Worm (Caenorhabditis elegans) whole organism, L4 larva: ENCODE data around the gene R07B1.6.

Experiments
- F10B5.3 ChIP-seq: sonication (generic microtip); optimal IDR thresholded peaks from 2 replicates; lab custom pipeline; 2016; ENCODE audit warnings: mild to moderate bottlenecking, missing genetic modification characterization, missing compliant biosample characterization
- F37D6.2 ChIP-seq: sonication (generic microtip); optimal IDR thresholded peaks from 2 replicates; lab custom pipeline; 2016; ENCODE audit warnings: mild to moderate bottlenecking, missing genetic modification characterization, missing compliant biosample characterization
- F44E2.7 ChIP-seq: fragments of 200-800 bp; sonication (Bioruptor generic); IDR thresholded peaks from 2 replicates; pipeline ENCODE4 v2.1.2; 2022; ENCODE audit warnings: missing genetic modification characterization, missing compliant biosample characterization
- F49E8.2 ChIP-seq: sonication (generic microtip); optimal IDR thresholded peaks from 2 replicates; lab custom pipeline; 2016; ENCODE audit warnings: missing compliant biosample characterization, mild to moderate bottlenecking, missing genetic modification characterization, borderline replicate concordance
- R02D3.7 ChIP-seq: fragments of 150-350 bp; sonication (generic microtip); optimal IDR thresholded peaks from 3 replicates; lab custom pipeline; 2014; ENCODE audit warnings: missing biosample characterization, missing genetic modification characterization
- Y48G9A.11 ChIP-seq: fragments of 200-800 bp; sonication (Bioruptor generic); IDR thresholded peaks from 2 replicates; pipeline ENCODE4 v1.3.6; 2022; ENCODE audit warnings: missing genetic modification reagents, missing genetic modification characterization, missing compliant biosample characterization
- Y5F2A.4 ChIP-seq: fragments of 200-800 bp; sonication (Bioruptor generic); optimal IDR thresholded peaks from 2 replicates; lab custom pipeline; 2018; ENCODE audit warnings: mild to moderate bottlenecking, missing genetic modification characterization, missing compliant biosample characterization
- Y75B8A.6 ChIP-seq: fragments of 200-800 bp; sonication (Bioruptor generic); IDR thresholded peaks from 2 replicates; pipeline ENCODE4 v1.3.6; 2022; ENCODE audit warnings: missing genetic modification reagents, missing genetic modification characterization, missing compliant biosample characterization
- ZK337.2 ChIP-seq: fragments of 200-800 bp; sonication (Bioruptor generic); IDR thresholded peaks from 2 replicates; pipeline ENCODE4 v1.3.6; 2022; ENCODE audit warnings: missing genetic modification reagents, missing genetic modification characterization, missing compliant biosample characterization
- ama-1 ChIP-seq: fragments of 150-350 bp; optimal IDR thresholded peaks from 2 replicates; lab custom pipeline; 2014; ENCODE audit warnings: inconsistent platforms, mixed read lengths
- arid-1 ChIP-seq: fragments of 200-800 bp; sonication (Bioruptor generic); conservative IDR thresholded peaks from 2 replicates; pipeline ENCODE4 v1.3.6; 2022; ENCODE audit warnings: missing genetic modification reagents, missing genetic modification characterization, missing compliant biosample characterization
- attf-4 ChIP-seq: sonication (generic microtip); optimal IDR thresholded peaks from 3 replicates; lab custom pipeline; 2017; ENCODE audit warnings: missing biosample characterization, missing genetic modification characterization
- ceh-28 ChIP-seq: fragments of 150-350 bp; optimal IDR thresholded peaks from 2 replicates; lab custom pipeline; 2014; ENCODE audit warnings: missing biosample characterization, missing genetic modification reagents, missing genetic modification characterization
- ceh-44 ChIP-seq: fragments of 200-800 bp; sonication (Bioruptor generic); IDR thresholded peaks from 2 replicates; pipeline ENCODE4 v1.3.6; 2022; ENCODE audit warnings: missing genetic modification reagents, missing genetic modification characterization, missing compliant biosample characterization
- ceh-62 ChIP-seq: sonication (generic microtip); optimal IDR thresholded peaks from 2 replicates; lab custom pipeline; 2017; ENCODE audit warnings: missing biosample characterization, missing genetic modification characterization
- cey-2 ChIP-seq: sonication (generic microtip); optimal IDR thresholded peaks from 3 replicates; lab custom pipeline; 2017; ENCODE audit warnings: missing genetic modification characterization, mild to moderate bottlenecking, missing compliant biosample characterization, antibody characterized with exemption, borderline replicate concordance; ENCODE audit not compliant: insufficient read depth
- daf-12 ChIP-seq: fragments of 150-350 bp; optimal IDR thresholded peaks from 2 replicates; lab custom pipeline; 2014; ENCODE audit warnings: missing biosample characterization, missing genetic modification reagents, missing genetic modification characterization
- daf-16 ChIP-seq, 3 experiments: sonication (generic microtip); optimal IDR thresholded peaks; 2 replicates each; lab custom pipeline; 2016 to 2017; ENCODE audit warnings: missing genetic modification characterization in 3 of 3, missing genetic modification reagents in 3 of 3, mild to moderate bottlenecking in 2 of 3, missing compliant biosample characterization in 2 of 3, missing biosample characterization in 1 of 3, moderate library complexity in 1 of 3
- dmd-6 ChIP-seq: fragments of 200-800 bp; sonication (Bioruptor generic); IDR thresholded peaks from 2 replicates; pipeline ENCODE4 v1.3.6; 2022; ENCODE audit warnings: missing genetic modification reagents, missing genetic modification characterization, missing compliant biosample characterization
- dmd-9 ChIP-seq: fragments of 200-800 bp; sonication (Bioruptor generic); IDR thresholded peaks from 2 replicates; pipeline ENCODE4 v1.3.6; 2022; ENCODE audit warnings: missing genetic modification reagents, missing genetic modification characterization, missing compliant biosample characterization
- fkh-10 ChIP-seq: fragments of 150-350 bp; optimal IDR thresholded peaks from 2 replicates; lab custom pipeline; 2014; ENCODE audit warnings: missing biosample characterization, missing genetic modification reagents, missing genetic modification characterization
- hif-1 ChIP-seq, 2 experiments: sonication (generic microtip); optimal IDR thresholded peaks; 2 replicates each; lab custom pipeline; 2016 to 2017; ENCODE audit warnings: missing compliant biosample characterization in 2 of 2, missing genetic modification characterization in 2 of 2, missing genetic modification reagents in 2 of 2, missing genotype in 2 of 2, mild to moderate bottlenecking in 1 of 2
- hlh-11 ChIP-seq: fragments of 200-800 bp; sonication (Bioruptor generic); optimal IDR thresholded peaks from 2 replicates; lab custom pipeline; 2018; ENCODE audit warnings: mild to moderate bottlenecking, missing genetic modification characterization, missing compliant biosample characterization
- jun-1 ChIP-seq: fragments of 150-350 bp; optimal IDR thresholded peaks from 2 replicates; lab custom pipeline; 2014; ENCODE audit warnings: missing biosample characterization, missing genetic modification reagents, missing genetic modification characterization
- lin-13 ChIP-seq: fragments of 150-350 bp; optimal IDR thresholded peaks from 2 replicates; lab custom pipeline; 2014; ENCODE audit warnings: missing biosample characterization, missing genetic modification reagents, missing genetic modification characterization
- lin-29 ChIP-seq: fragments of 200-800 bp; sonication (Bioruptor generic); IDR thresholded peaks from 2 replicates; pipeline ENCODE4 v1.3.6; 2022; ENCODE audit warnings: missing genetic modification reagents, missing genetic modification characterization, missing compliant biosample characterization
- lin-39 ChIP-seq: fragments of 150-350 bp; optimal IDR thresholded peaks from 2 replicates; lab custom pipeline; 2014; ENCODE audit warnings: missing biosample characterization, missing genetic modification reagents, missing genetic modification characterization
- madf-9 ChIP-seq: fragments of 200-800 bp; sonication (Bioruptor generic); conservative IDR thresholded peaks from 2 replicates; pipeline ENCODE4 v1.3.6; 2022; ENCODE audit warnings: missing genetic modification reagents, missing genetic modification characterization, missing compliant biosample characterization
- mdl-1 ChIP-seq, 2 experiments: fragments of 150-350 bp in 1 of 2; sonication (generic microtip) in 1 of 2; optimal IDR thresholded peaks; 2 replicates each; lab custom pipeline; 2014 to 2017; ENCODE audit warnings: missing biosample characterization in 2 of 2, missing genetic modification characterization in 2 of 2
- mes-2 ChIP-seq: sonication (generic microtip); optimal IDR thresholded peaks from 2 replicates; lab custom pipeline; 2016; ENCODE audit warnings: missing genotype, mild to moderate bottlenecking, missing genetic modification characterization, missing compliant biosample characterization; ENCODE audit not compliant: poor library complexity, severe bottlenecking
- mxl-2 ChIP-seq: fragments of 200-800 bp; sonication (Bioruptor generic); conservative IDR thresholded peaks from 2 replicates; pipeline ENCODE4 v1.3.6; 2022; ENCODE audit warnings: missing genetic modification reagents, missing genetic modification characterization, missing compliant biosample characterization
- nhr-10 ChIP-seq: fragments of 150-350 bp; optimal IDR thresholded peaks from 2 replicates; lab custom pipeline; 2014; ENCODE audit warnings: missing biosample characterization, missing genetic modification characterization
- nhr-11 ChIP-seq: fragments of 150-350 bp; optimal IDR thresholded peaks from 2 replicates; lab custom pipeline; 2014; ENCODE audit warnings: missing biosample characterization, missing genetic modification characterization
- nhr-76 ChIP-seq: fragments of 150-350 bp; optimal IDR thresholded peaks from 2 replicates; lab custom pipeline; 2014; ENCODE audit warnings: missing biosample characterization, missing genetic modification characterization
- nhr-77 ChIP-seq: fragments of 150-350 bp; optimal IDR thresholded peaks from 2 replicates; lab custom pipeline; 2014; ENCODE audit warnings: missing biosample characterization, missing genetic modification characterization
- pha-4 ChIP-seq, 2 experiments: fragments of 150-350 bp in 1 of 2; fragments of 200-800 bp in 1 of 2; sonication (Bioruptor generic) in 1 of 2; IDR thresholded peaks in 1 of 2; optimal IDR thresholded peaks in 1 of 2; 2 replicates each; pipeline versions ENCODE4 v1.3.6 to Lab custom; 2014 to 2022; ENCODE audit warnings: missing genetic modification characterization in 2 of 2, missing genetic modification reagents in 2 of 2, missing biosample characterization in 1 of 2, missing compliant biosample characterization in 1 of 2
- pqm-1 ChIP-seq: sonication (generic microtip); optimal IDR thresholded peaks from 2 replicates; lab custom pipeline; 2017; ENCODE audit warnings: missing biosample characterization, missing genetic modification characterization
- spr-1 ChIP-seq: sonication (generic microtip); optimal IDR thresholded peaks from 2 replicates; lab custom pipeline; 2016; ENCODE audit warnings: mild to moderate bottlenecking, missing genetic modification characterization, missing compliant biosample characterization
- spr-3 ChIP-seq: fragments of 200-800 bp; sonication (Bioruptor generic); optimal IDR thresholded peaks from 2 replicates; lab custom pipeline; 2018; ENCODE audit warnings: mild to moderate bottlenecking, missing genetic modification characterization, missing compliant biosample characterization
- unc-130 ChIP-seq: sonication (generic microtip); optimal IDR thresholded peaks from 2 replicates; lab custom pipeline; 2016; ENCODE audit warnings: missing genetic modification reagents, missing genetic modification characterization, missing compliant biosample characterization
- unc-62 ChIP-seq, 3 experiments: fragments of 150-350 bp in 1 of 3; sonication (generic microtip); optimal IDR thresholded peaks in 2 of 3; peaks in 1 of 3; 1 replicate in 1 of 3; 2 replicates in 2 of 3; lab custom pipeline; 2014 to 2017; ENCODE audit warnings: missing biosample characterization in 3 of 3, missing genetic modification characterization in 3 of 3, missing genetic modification reagents in 3 of 3, missing genotype in 1 of 3
- zfp-2 ChIP-seq: sonication (generic microtip); optimal IDR thresholded peaks from 2 replicates; lab custom pipeline; 2016; ENCODE audit warnings: mild to moderate bottlenecking, missing genetic modification characterization, missing compliant biosample characterization
- zip-11 ChIP-seq: fragments of 200-800 bp; sonication (Bioruptor generic); IDR thresholded peaks from 2 replicates; pipeline ENCODE4 v1.3.6; 2022; ENCODE audit warnings: missing genetic modification characterization, missing compliant biosample characterization
- ztf-11 ChIP-seq: fragments of 150-350 bp; optimal IDR thresholded peaks from 2 replicates; lab custom pipeline; 2014; ENCODE audit warnings: missing biosample characterization, missing genetic modification characterization
- ztf-7 ChIP-seq: fragments of 150-350 bp; optimal IDR thresholded peaks from 2 replicates; lab custom pipeline; 2014; ENCODE audit warnings: missing biosample characterization, missing genetic modification characterization

R07B1.6 gene

DNA sequence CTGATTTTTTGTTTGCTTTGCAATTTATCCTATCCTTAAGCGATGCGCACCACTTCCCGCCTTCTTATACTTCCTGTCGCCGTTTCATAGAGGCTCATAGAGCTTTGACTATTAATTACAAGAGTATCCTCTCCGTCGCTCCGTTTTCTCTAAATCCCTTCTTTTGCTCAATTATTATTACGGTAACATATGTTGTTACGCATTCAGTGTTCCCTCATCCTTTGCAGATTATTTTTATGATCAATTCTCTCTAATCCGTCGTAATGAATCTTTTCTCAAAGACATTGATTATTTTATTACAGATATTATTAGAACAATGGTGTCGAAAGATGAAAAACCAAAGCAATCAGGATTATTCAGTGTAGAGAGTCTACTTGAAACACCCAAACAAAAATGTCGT lies 19.5 kb upstream of the R07B1.6 start, which contains the start of gene vab-15:
TSS of gene vab-15 (plus strand) at position 301 of the 400 bp plus-strand sequence.
- TF ChIP-seq nhr-76 (tag; lab: Kevin White, UChicago) (no peak), F44E2.7 (GFP tag; lab: Robert Waterston, UW) (no peak), ztf-11 (tag; lab: Kevin White, UChicago) (no peak), dmd-9 (no peak), fkh-10 (GFP tag; lab: Kevin White, UChicago) (no peak), Y48G9A.11 (no peak), arid-1 (GFP tag; lab: Robert Waterston, UW) (no peak), mdl-1 (tag; optimal IDR thresholded peaks at IDR 0.05; lab: Kevin White, UChicago) (no peak), unc-130 (GFP tag; lab: Kevin White, UChicago) (no peak), lin-29 (no peak)
- TF ChIP-seq, all 104 proteins: peak for 0

ce11 chrX:9848214-9848789 lies 18.2 kb upstream of the R07B1.6 start:
- no peak for TF ChIP-seq nhr-77 (tag; lab: Kevin White, UChicago)
- peak in 1 of 2 experiments; percentile 92 for TF ChIP-seq unc-62 (GFP tag; optimal IDR thresholded peaks at IDR 0.05 in 1 of 2; lab: Kevin White, UChicago)
- no peak for TF ChIP-seq unc-62 (tag; optimal IDR thresholded peaks at IDR 0.05; lab: Kevin White, UChicago)
- TF ChIP-seq ceh-28 (tag; lab: Kevin White, UChicago): no peak

DNA sequence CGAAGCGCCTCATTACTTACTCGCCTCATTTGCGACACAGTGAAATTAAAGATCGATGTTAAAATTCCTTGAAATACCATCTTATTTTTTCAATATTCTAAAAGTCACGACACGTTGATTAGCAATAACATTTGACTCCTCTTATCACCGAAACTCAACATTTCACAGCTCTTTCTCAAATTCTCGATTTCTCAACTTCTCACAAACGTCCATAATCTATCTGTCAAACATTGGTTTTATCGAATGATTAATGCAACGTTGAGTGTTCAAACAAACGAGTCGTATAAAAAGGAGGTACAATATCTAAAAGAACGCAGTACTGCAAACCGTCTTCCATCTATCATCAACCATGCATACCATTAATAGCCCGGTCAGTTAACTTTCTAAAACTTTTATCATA lies 16.2 kb upstream of the R07B1.6 start, which contains the start of gene lec-8:
TSS of gene lec-8 (plus strand) at position 314 of the 400 bp plus-strand sequence.
- TF ChIP-seq lin-39 (tag; lab: Kevin White, UChicago) (no peak), madf-9 (GFP tag; lab: Robert Waterston, UW) (no peak), spr-1 (tag; lab: Kevin White, UChicago) (no peak), ZK337.2 (GFP tag; lab: Robert Waterston, UW) (no peak), mes-2 (tag; lab: Kevin White, UChicago) (no peak), attf-4 (tag; lab: Kevin White, UChicago) (no peak), nhr-77 (tag; lab: Kevin White, UChicago) (peak; percentile 28), ceh-62 (tag; lab: Kevin White, UChicago) (no peak), ama-1 (lab: Kevin White, UChicago) (no peak), pha-4 (GFP tag; IDR thresholded peaks at IDR 0.05; lab: Robert Waterston, UW) (no peak), pha-4 (tag; optimal IDR thresholded peaks at IDR 0.05; lab: Kevin White, UChicago) (no peak), Y75B8A.6 (GFP tag; lab: Robert Waterston, UW) (no peak), dmd-9 (no peak), ceh-44 (no peak), dmd-6 (GFP tag; lab: Robert Waterston, UW) (peak; percentile 81), F10B5.3 (tag; lab: Kevin White, UChicago) (no peak), daf-12 (tag; lab: Kevin White, UChicago) (no peak), ztf-7 (tag; lab: Kevin White, UChicago) (no peak), unc-130 (GFP tag; lab: Kevin White, UChicago) (no peak), F49E8.2 (tag; lab: Kevin White, UChicago) (no peak), zfp-2 (tag; lab: Kevin White, UChicago) (no peak), pqm-1 (tag; lab: Kevin White, UChicago) (peak; percentile 47), jun-1 (tag; lab: Kevin White, UChicago) (no peak), lin-13 (GFP tag; lab: Kevin White, UChicago) (no peak), spr-3 (GFP tag; lab: Kevin White, UChicago) (no peak), R02D3.7 (tag; lab: Kevin White, UChicago) (no peak), nhr-76 (tag; lab: Kevin White, UChicago) (no peak), hlh-11 (peak; percentile 65), nhr-11 (tag; lab: Kevin White, UChicago) (no peak), cey-2 (tag; lab: Kevin White, UChicago) (no peak), daf-16 (GFP tag; optimal IDR thresholded peaks at IDR 0.05; lab: Kevin White, UChicago) (no peak), daf-16 (tag; optimal IDR thresholded peaks at IDR 0.05; lab: Kevin White, UChicago) (peak; percentile 81), hif-1 (tag; optimal IDR thresholded peaks at IDR 0.05; lab: Kevin White, UChicago) (no peak), nhr-10 (tag; lab: Kevin White, UChicago) (no peak), F37D6.2 (tag; lab: Kevin White, UChicago) (no peak), mxl-2 (GFP tag; lab: Robert Waterston, UW) (no peak), zip-11 (GFP tag; lab: Robert Waterston, UW) (no peak), Y5F2A.4 (GFP tag; lab: Kevin White, UChicago) (no peak)
